Worm (Caenorhabditis elegans) whole organism, L3 larva: ENCODE results near the gene Y62H9A.11.

Experiments used
- aly-2 ChIP-seq: fragments of 150-350 bp; optimal IDR thresholded peaks from 2 replicates; lab custom pipeline; 2014; ENCODE audit warnings: missing biosample characterization, missing genetic modification characterization
- ama-1 ChIP-seq: fragments of 150-350 bp; optimal IDR thresholded peaks from 2 replicates; lab custom pipeline; 2018
- ceh-82 ChIP-seq: fragments of 150-350 bp; optimal IDR thresholded peaks from 2 replicates; lab custom pipeline; 2014; ENCODE audit warnings: missing biosample characterization, missing genetic modification characterization
- fkh-10 ChIP-seq: sonication (generic microtip); optimal IDR thresholded peaks from 2 replicates; lab custom pipeline; 2017; ENCODE audit warnings: missing biosample characterization, missing genetic modification reagents, missing genetic modification characterization
- fos-1 ChIP-seq: fragments of 150-350 bp; optimal IDR thresholded peaks from 2 replicates; lab custom pipeline; 2014; ENCODE audit warnings: missing biosample characterization, missing genetic modification characterization
- nhr-11 ChIP-seq: fragments of 150-350 bp; optimal IDR thresholded peaks from 2 replicates; lab custom pipeline; 2014; ENCODE audit warnings: missing biosample characterization, missing genetic modification characterization
- nhr-12 ChIP-seq: fragments of 150-350 bp; optimal IDR thresholded peaks from 2 replicates; lab custom pipeline; 2014; ENCODE audit warnings: missing biosample characterization, missing genetic modification characterization
- nhr-28 ChIP-seq: fragments of 150-350 bp; optimal IDR thresholded peaks from 2 replicates; lab custom pipeline; 2014; ENCODE audit warnings: missing biosample characterization, missing genetic modification characterization
- pha-4 ChIP-seq: fragments of 150-350 bp; optimal IDR thresholded peaks from 2 replicates; lab custom pipeline; 2014; ENCODE audit warnings: missing biosample characterization, missing genetic modification reagents, missing genetic modification characterization
- snpc-4 ChIP-seq: fragments of 150-350 bp; optimal IDR thresholded peaks from 2 replicates; lab custom pipeline; 2014; ENCODE audit warnings: missing biosample characterization, missing genetic modification characterization
- ztf-11 ChIP-seq: fragments of 150-350 bp; optimal IDR thresholded peaks from 2 replicates; lab custom pipeline; 2014; ENCODE audit warnings: missing biosample characterization, missing genetic modification characterization

DNA sequence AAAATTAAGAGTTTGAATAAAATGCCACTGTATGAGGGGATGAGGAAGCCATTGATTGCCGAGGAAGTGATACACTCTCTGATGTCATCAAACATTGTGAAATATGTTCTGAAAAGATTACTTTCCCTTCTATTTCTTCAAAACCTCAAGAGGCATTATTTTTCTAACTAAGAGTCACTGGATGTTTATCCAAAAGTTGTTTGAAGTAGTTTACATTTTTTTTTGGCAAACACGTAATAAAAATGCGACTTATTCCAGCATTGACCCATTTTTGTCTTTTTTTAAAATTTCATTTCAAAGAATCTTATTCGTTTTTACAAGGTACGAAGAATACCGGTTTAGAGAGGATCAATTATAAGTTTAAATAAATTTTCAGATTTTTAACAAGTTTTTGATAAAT, at the start of gene Y62H9A.11:
- TF ChIP-seq nhr-11 (tag; lab: Kevin White, UChicago) (no peak), ama-1 (lab: Kevin White, UChicago) (no peak), snpc-4 (tag; lab: Kevin White, UChicago) (no peak), aly-2 (tag; lab: Kevin White, UChicago) (no peak), nhr-28 (no peak), nhr-12 (no peak), ztf-11 (tag; lab: Kevin White, UChicago) (no peak), ceh-82 (no peak), fos-1 (tag; lab: Kevin White, UChicago) (no peak), fkh-10 (no peak), pha-4 (tag; lab: Kevin White, UChicago) (no peak)
